Worm (Caenorhabditis elegans): ENCODE measurements around the gene C32D5.10.

C32D5.10 gene

DNA sequence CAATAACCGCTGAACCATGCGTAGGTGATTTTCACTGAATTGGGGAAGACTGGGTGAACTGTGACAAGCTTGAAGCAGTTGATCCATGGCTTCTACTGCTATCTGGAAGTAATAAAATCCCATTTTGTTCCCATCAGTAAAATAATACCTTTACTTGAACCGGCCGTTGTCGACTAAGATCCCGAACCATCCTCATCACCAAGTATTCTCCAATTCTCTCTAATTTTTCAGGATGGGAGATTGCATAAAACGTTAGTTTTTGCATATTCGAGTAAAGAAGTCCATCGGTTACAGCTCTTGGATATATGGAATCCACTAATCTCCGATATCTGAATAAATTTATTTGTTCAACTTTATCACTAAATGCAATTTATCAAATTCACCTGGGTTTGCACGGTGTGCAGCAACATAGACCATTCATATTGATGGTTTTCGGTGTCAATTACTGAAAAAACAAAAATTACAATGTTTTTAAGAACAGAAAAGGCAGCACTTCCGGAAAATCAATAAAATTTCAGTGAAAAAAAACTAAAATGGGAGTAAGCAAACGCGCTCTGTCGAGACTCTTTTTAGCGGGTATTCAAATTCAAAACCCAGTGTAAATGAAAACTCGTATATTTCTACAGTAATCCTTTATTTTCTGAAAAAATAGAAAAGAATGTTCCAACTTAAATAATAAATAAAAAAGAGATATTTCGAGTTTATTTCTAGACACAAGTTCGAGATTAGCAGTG lies 31.0 kb downstream of the C32D5.10 start, which contains the start of gene efr-3:
Gene efr-3, minus strand, starts transcription at position 505 of the 734 bp plus-strand sequence.
- no peak for TF ChIP-seq dao-5 (tag; optimal IDR thresholded peaks at IDR 0.05)
- TF ChIP-seq him-1 (tag; optimal IDR thresholded peaks at IDR 0.05): no peak
- peak; percentile 38 for TF ChIP-seq W03F9.2 (tag; optimal IDR thresholded peaks at IDR 0.05)

ce11 chrII:6311888-6312287 lies 39.9 kb downstream of the C32D5.10 start:
- TF ChIP-seq W03F9.2 (tag; optimal IDR thresholded peaks at IDR 0.05) (no peak), dao-5 (tag; optimal IDR thresholded peaks at IDR 0.05) (no peak), him-1 (tag; optimal IDR thresholded peaks at IDR 0.05) (no peak)

- TF ChIP-seq W03F9.2 (tag; optimal IDR thresholded peaks at IDR 0.05) (no peak), dao-5 (tag; optimal IDR thresholded peaks at IDR 0.05) (no peak), him-1 (tag; optimal IDR thresholded peaks at IDR 0.05) (no peak)
Observed at ce11 chrII:6311459-6311858, 40.3 kb downstream of the C32D5.10 start.

ce11 chrII:6309198-6309597 lies 42.6 kb downstream of the C32D5.10 start, which contains the start of gene glb-10:
TSS of gene glb-10 (minus strand) at chrII:6309298.
- TF ChIP-seq him-1 (tag; optimal IDR thresholded peaks at IDR 0.05): no peak
- no peak for TF ChIP-seq dao-5 (tag; optimal IDR thresholded peaks at IDR 0.05)
- TF ChIP-seq W03F9.2 (tag; optimal IDR thresholded peaks at IDR 0.05): no peak

ce11 chrII:6306125-6306524 lies 45.7 kb downstream of the C32D5.10 start, which contains the start of gene C29F5.8:
TSS of gene C29F5.8 (plus strand) at chrII:6306425.
- TF ChIP-seq him-1 (tag; optimal IDR thresholded peaks at IDR 0.05) (no peak), dao-5 (tag; optimal IDR thresholded peaks at IDR 0.05) (no peak), W03F9.2 (tag; optimal IDR thresholded peaks at IDR 0.05) (no peak)

ce11 chrII:6303209-6303740 lies 48.5 kb downstream of the C32D5.10 start, which contains the start of gene C29F5.1:
TSS of gene C29F5.1 (plus strand) at chrII:6303525.
- no peak for TF ChIP-seq W03F9.2 (tag; optimal IDR thresholded peaks at IDR 0.05)
- no peak for TF ChIP-seq him-1 (tag; optimal IDR thresholded peaks at IDR 0.05)
- no peak for TF ChIP-seq dao-5 (tag; optimal IDR thresholded peaks at IDR 0.05)
